Worm (Caenorhabditis elegans): ENCODE measurements around the gene cdh-4.

DNA sequence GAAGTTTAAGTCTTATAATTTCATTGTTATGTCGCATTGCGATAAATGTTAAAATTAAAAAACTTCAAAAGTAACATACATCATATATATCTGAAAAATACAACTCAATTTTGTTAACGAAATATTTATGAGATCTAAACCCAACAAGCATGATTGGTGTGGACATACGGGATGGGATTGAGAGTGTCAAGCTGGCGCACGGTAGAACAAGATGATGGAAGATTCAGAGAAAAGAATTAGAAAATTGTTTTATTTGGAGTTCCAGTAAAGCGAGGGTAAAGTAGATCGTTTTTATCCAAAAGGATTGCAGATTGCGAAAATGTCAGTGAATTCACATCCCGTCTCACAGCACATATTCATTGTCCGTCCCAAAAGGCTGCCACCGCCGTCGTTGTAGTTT lies 43.4 kb upstream of the cdh-4 start:
- no peak for TF ChIP-seq hmg-4 (GFP tag; optimal IDR thresholded peaks at IDR 0.05)
- TF ChIP-seq ama-1 (optimal IDR thresholded peaks at IDR 0.05), result no peak
- TF ChIP-seq scrt-1 (GFP tag; IDR thresholded peaks at IDR 0.05), result no peak
- TF ChIP-seq aly-1 (tag; optimal IDR thresholded peaks at IDR 0.05), result no peak
- no peak for TF ChIP-seq ceh-13 (GFP tag; optimal IDR thresholded peaks at IDR 0.05)
- no peak for TF ChIP-seq ceh-36 (tag; optimal IDR thresholded peaks at IDR 0.05)
